Worm (Caenorhabditis elegans) whole organism, mixed stage, embryonic: ENCODE data around the gene K07F5.12.

Experiments
- lsy-2 ChIP-seq: fragments of 150-350 bp; optimal IDR thresholded peaks from 2 replicates; lab custom pipeline; 2014; ENCODE audit warnings: missing biosample characterization, missing genetic modification characterization
- nhr-28 ChIP-seq: fragments of 150-350 bp; optimal IDR thresholded peaks from 2 replicates; lab custom pipeline; 2014; ENCODE audit warnings: missing biosample characterization, missing genetic modification characterization

DNA sequence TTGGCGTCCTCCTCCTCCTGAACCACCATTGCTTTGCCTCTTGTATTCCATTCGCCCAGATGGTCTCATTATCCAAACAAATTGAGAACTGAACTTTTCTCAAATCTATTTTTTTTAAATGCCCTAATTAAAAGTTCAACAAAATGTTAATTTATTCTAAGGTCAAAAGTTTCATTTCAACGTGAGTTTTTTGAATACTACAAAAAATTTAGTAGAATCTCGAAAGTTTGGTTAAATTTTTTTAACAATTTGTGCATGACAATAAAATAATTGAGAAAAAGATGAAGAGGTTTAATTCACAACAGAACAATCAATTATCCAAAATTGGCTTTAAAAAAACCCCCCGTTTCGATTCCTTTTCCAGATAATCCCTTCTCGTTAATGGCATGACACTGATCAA is 36.1 kb downstream of the K07F5.12 start, which contains the start of gene F32B6.4:
- TF ChIP-seq lsy-2 (tag; lab: Kevin White, UChicago) (no peak), nhr-28 (tag; lab: Kevin White, UChicago) (no peak)
